Fruit fly (Drosophila melanogaster): ENCODE data around the gene Nf-YB.

Nf-YB gene

DNA sequence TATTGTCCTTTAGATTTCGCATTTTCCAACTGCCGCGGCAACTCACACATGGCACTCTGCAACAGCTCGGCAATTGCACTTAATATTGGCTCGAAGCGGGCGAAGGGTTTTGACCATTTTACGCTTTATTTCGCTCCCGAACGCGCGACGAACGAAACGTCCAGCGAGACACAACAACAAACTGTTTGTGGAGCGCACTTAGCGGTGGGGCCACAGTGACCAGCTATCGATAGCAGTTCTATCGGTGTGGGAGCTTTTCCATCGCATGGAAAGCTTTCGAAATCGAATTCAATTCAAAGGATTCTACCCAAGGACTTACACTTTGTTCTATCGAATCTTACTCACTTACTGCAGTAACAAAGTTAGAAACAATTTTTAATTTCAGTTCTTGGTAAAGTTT is 20.9 kb downstream of the Nf-YB start, which contains the start of gene CG10631 (continued):
- TF ChIP-seq PHDP (tag; optimal IDR thresholded peaks at IDR 0.05) (no peak), CG11504 (tag; optimal IDR thresholded peaks at IDR 0.05) (peak; percentile 16), Mad (GFP tag; optimal IDR thresholded peaks at IDR 0.05) (no peak), ase (GFP tag; IDR thresholded peaks at IDR 0.05) (no peak), CG17612 (GFP tag; IDR thresholded peaks at IDR 0.05) (no peak), Med (GFP tag) (peak; percentile 75), sug (tag; optimal IDR thresholded peaks at IDR 0.05) (peak; percentile 1), Opbp (GFP tag; IDR thresholded peaks at IDR 0.05; ENCODE audit: partially characterized antibody) (peak; percentile 79), CG8290 (GFP tag; optimal IDR thresholded peaks at IDR 0.05) (no peak), CG8290 (tag; optimal IDR thresholded peaks at IDR 0.05) (peak in 1 of 2 experiments; percentile 64), sima (GFP tag; optimal IDR thresholded peaks at IDR 0.05) (no peak), psq (GFP tag; optimal IDR thresholded peaks at IDR 0.05) (no peak), CG11560 (tag; IDR thresholded peaks at IDR 0.05) (no peak), CG12942 (GFP tag; optimal IDR thresholded peaks at IDR 0.05) (no peak), CG17829 (tag; optimal IDR thresholded peaks at IDR 0.05) (no peak), CG17802 (tag; optimal IDR thresholded peaks at IDR 0.05) (no peak), exex (tag; optimal IDR thresholded peaks at IDR 0.05) (no peak), CG15479 (GFP tag; optimal IDR thresholded peaks at IDR 0.05) (no peak), tna (GFP tag; IDR thresholded peaks at IDR 0.05; ENCODE audit: partially characterized antibody) (peak; percentile 81), CG3281 (GFP tag; optimal IDR thresholded peaks at IDR 0.05) (peak; percentile 11), gt (GFP tag; IDR thresholded peaks at IDR 0.05) (no peak), Oaz (GFP tag; IDR thresholded peaks at IDR 0.05) (no peak), her (GFP tag; optimal IDR thresholded peaks at IDR 0.05) (no peak), amos (GFP tag; IDR thresholded peaks at IDR 0.05; ENCODE audit: partially characterized antibody) (peak; percentile 86; the same call in 1 of the 2 replicates), ara (GFP tag; IDR thresholded peaks at IDR 0.05) (no peak), Jarid2 (GFP tag; optimal IDR thresholded peaks at IDR 0.05) (peak; percentile 63), pum (GFP tag; optimal IDR thresholded peaks at IDR 0.05) (no peak), D19B (GFP tag; optimal IDR thresholded peaks at IDR 0.05) (no peak), CG10366 (GFP tag; IDR thresholded peaks at IDR 0.05) (no peak), Fer2 (tag; optimal IDR thresholded peaks at IDR 0.05) (no peak), CG3847 (GFP tag; IDR thresholded peaks at IDR 0.05) (0 out of 2 replicates have a peak, but pooled peaks have one; percentile 11), nerfin-1 (tag; optimal IDR thresholded peaks at IDR 0.05) (no peak), Atf-2 (GFP tag; optimal IDR thresholded peaks at IDR 0.05) (no peak), B-H2 (GFP tag; optimal IDR thresholded peaks at IDR 0.05) (no peak), CG16815 (GFP tag; optimal IDR thresholded peaks at IDR 0.05) (no peak), btn (GFP tag; optimal IDR thresholded peaks at IDR 0.05) (no peak), CG9932 (GFP tag; IDR thresholded peaks at IDR 0.05) (peak; percentile 41; the same call in 1 of the 2 replicates), repo (GFP tag; optimal IDR thresholded peaks at IDR 0.05) (no peak), Dref (GFP tag; IDR thresholded peaks at IDR 0.05) (peak; percentile 88), zen2 (GFP tag; IDR thresholded peaks at IDR 0.05; ENCODE audit: partially characterized antibody) (peak; percentile 75), CG2712 (tag; optimal IDR thresholded peaks at IDR 0.05) (no peak), org-1 (GFP tag; optimal IDR thresholded peaks at IDR 0.05) (no peak), maf-S (GFP tag; optimal IDR thresholded peaks at IDR 0.05) (no peak), CG2116 (GFP tag; optimal IDR thresholded peaks at IDR 0.05) (peak; percentile 3), CG30403 (GFP tag; optimal IDR thresholded peaks at IDR 0.05) (no peak), chn (GFP tag; optimal IDR thresholded peaks at IDR 0.05) (no peak), Poxn (GFP tag; IDR thresholded peaks at IDR 0.05) (no peak), inv (GFP tag; IDR thresholded peaks at IDR 0.05; ENCODE audit: partially characterized antibody) (peak; percentile 67), CG2889 (GFP tag; IDR thresholded peaks at IDR 0.05) (no peak), vfl (GFP tag; optimal IDR thresholded peaks at IDR 0.05) (no peak), Optix (GFP tag; IDR thresholded peaks at IDR 0.05) (no peak), ab (GFP tag; optimal IDR thresholded peaks at IDR 0.05) (no peak), Dip2 (GFP tag; IDR thresholded peaks at IDR 0.05) (no peak)
